Worm (Caenorhabditis elegans): ENCODE data around the gene T14A8.2.

DNA sequence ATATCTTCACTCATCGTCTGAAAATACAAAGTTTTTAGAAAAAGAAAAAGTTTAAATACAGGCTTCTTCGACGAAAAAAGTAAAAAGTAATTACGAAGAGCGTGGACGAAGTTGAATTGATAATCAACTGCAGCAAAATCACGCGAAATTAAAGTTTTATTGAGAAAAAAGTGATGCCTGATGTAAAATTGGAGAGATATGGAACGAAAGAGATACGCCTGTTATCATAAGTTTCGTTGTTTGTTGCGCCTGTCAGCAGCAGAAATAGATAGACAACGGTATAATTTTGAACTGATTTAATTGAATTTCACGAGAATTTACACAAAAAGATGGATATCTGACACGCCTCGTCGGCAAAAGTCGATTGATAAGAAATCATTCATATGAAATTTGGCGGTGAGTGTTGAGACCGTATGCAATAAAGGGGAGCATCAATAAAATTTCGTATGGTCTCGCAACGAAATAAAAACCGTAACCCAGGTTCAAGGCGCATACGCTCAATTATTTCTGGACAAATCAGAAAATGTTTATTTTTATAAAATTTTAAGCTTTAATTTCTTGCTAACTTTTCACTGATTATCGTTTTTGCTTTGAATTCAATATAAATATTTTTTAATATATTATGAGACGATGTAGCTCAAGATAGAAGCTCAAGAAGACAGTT is 7.0 kb upstream of the T14A8.2 start, which contains the start of gene C06A6.4:
- no peak for TF ChIP-seq ztf-29 (GFP tag; IDR thresholded peaks at IDR 0.05)
- TF ChIP-seq tab-1 (GFP tag; IDR thresholded peaks at IDR 0.05): no peak
- TF ChIP-seq flt-1 (GFP tag; IDR thresholded peaks at IDR 0.05): no peak
- TF ChIP-seq ref-1 (GFP tag; conservative IDR thresholded peaks at IDR 0.05): no peak
